Worm (Caenorhabditis elegans) whole organism, L4 larva: ENCODE data around the gene clec-218.

Experiments
- R02D3.7 ChIP-seq: fragments of 150-350 bp; sonication (generic microtip); optimal IDR thresholded peaks from 3 replicates; lab custom pipeline; 2014; ENCODE audit warnings: missing biosample characterization, missing genetic modification characterization
- T20F7.1 ChIP-seq: fragments of 200-800 bp; sonication (Bioruptor generic); optimal IDR thresholded peaks from 2 replicates; lab custom pipeline; 2018; ENCODE audit warnings: mild to moderate bottlenecking, missing genetic modification characterization, missing compliant biosample characterization
- Y105C5A.15 ChIP-seq: fragments of 200-800 bp; sonication (Bioruptor generic); IDR thresholded peaks from 2 replicates; pipeline ENCODE4 v1.3.6; 2022; ENCODE audit warnings: missing genetic modification characterization, missing compliant biosample characterization
- Y48G9A.11 ChIP-seq: fragments of 200-800 bp; sonication (Bioruptor generic); IDR thresholded peaks from 2 replicates; pipeline ENCODE4 v1.3.6; 2022; ENCODE audit warnings: missing genetic modification reagents, missing genetic modification characterization, missing compliant biosample characterization
- ZK546.5 ChIP-seq, 2 experiments: sonication (generic microtip); optimal IDR thresholded peaks; 2 replicates each; lab custom pipeline; 2017; ENCODE audit warnings: missing biosample characterization in 2 of 2, missing genetic modification characterization in 2 of 2
- aha-1 ChIP-seq: fragments of 150-350 bp; peaks from one replicate; lab custom pipeline; 2014; ENCODE audit warnings: missing biosample characterization, missing genetic modification characterization
- arid-1 ChIP-seq: fragments of 200-800 bp; sonication (Bioruptor generic); conservative IDR thresholded peaks from 2 replicates; pipeline ENCODE4 v1.3.6; 2022; ENCODE audit warnings: missing genetic modification reagents, missing genetic modification characterization, missing compliant biosample characterization
- ceh-62 ChIP-seq: sonication (generic microtip); optimal IDR thresholded peaks from 2 replicates; lab custom pipeline; 2017; ENCODE audit warnings: missing biosample characterization, missing genetic modification characterization
- ceh-82 ChIP-seq: sonication (generic microtip); optimal IDR thresholded peaks from 2 replicates; lab custom pipeline; 2017; ENCODE audit warnings: missing biosample characterization, missing genetic modification characterization
- daf-16 ChIP-seq, 3 experiments: sonication (generic microtip); optimal IDR thresholded peaks; 2 replicates each; lab custom pipeline; 2016 to 2017; ENCODE audit warnings: missing genetic modification characterization in 3 of 3, missing genetic modification reagents in 3 of 3, mild to moderate bottlenecking in 2 of 3, missing compliant biosample characterization in 2 of 3, missing biosample characterization in 1 of 3, moderate library complexity in 1 of 3
- duxl-1 ChIP-seq: sonication (generic microtip); optimal IDR thresholded peaks from 2 replicates; lab custom pipeline; 2016; ENCODE audit warnings: mild to moderate bottlenecking, missing genetic modification characterization, moderate library complexity, missing compliant biosample characterization; ENCODE audit not compliant: poor library complexity
- fkh-10 ChIP-seq: fragments of 150-350 bp; optimal IDR thresholded peaks from 2 replicates; lab custom pipeline; 2014; ENCODE audit warnings: missing biosample characterization, missing genetic modification reagents, missing genetic modification characterization
- fos-1 ChIP-seq: fragments of 150-350 bp; optimal IDR thresholded peaks from 2 replicates; lab custom pipeline; 2014; ENCODE audit warnings: missing biosample characterization, missing genetic modification characterization
- hif-1 ChIP-seq, 2 experiments: sonication (generic microtip); optimal IDR thresholded peaks; 2 replicates each; lab custom pipeline; 2016 to 2017; ENCODE audit warnings: missing compliant biosample characterization in 2 of 2, missing genetic modification characterization in 2 of 2, missing genetic modification reagents in 2 of 2, missing genotype in 2 of 2, mild to moderate bottlenecking in 1 of 2
- jun-1 ChIP-seq: fragments of 150-350 bp; optimal IDR thresholded peaks from 2 replicates; lab custom pipeline; 2014; ENCODE audit warnings: missing biosample characterization, missing genetic modification reagents, missing genetic modification characterization
- madf-9 ChIP-seq: fragments of 200-800 bp; sonication (Bioruptor generic); conservative IDR thresholded peaks from 2 replicates; pipeline ENCODE4 v1.3.6; 2022; ENCODE audit warnings: missing genetic modification reagents, missing genetic modification characterization, missing compliant biosample characterization
- mdt-29 ChIP-seq: fragments of 200-800 bp; sonication (Bioruptor generic); IDR thresholded peaks from 2 replicates; pipeline ENCODE4 v1.3.6; 2022; ENCODE audit warnings: missing genetic modification reagents, missing genetic modification characterization, missing compliant biosample characterization
- nhr-102 ChIP-seq: sonication (generic microtip); optimal IDR thresholded peaks from 2 replicates; lab custom pipeline; 2016; ENCODE audit warnings: mild to moderate bottlenecking, missing genetic modification characterization, moderate library complexity, missing compliant biosample characterization
- nhr-11 ChIP-seq: fragments of 150-350 bp; optimal IDR thresholded peaks from 2 replicates; lab custom pipeline; 2014; ENCODE audit warnings: missing biosample characterization, missing genetic modification characterization
- nhr-111 ChIP-seq: fragments of 200-800 bp; sonication (Bioruptor generic); optimal IDR thresholded peaks from 2 replicates; lab custom pipeline; 2018; ENCODE audit warnings: mild to moderate bottlenecking, missing genetic modification characterization, missing compliant biosample characterization
- nhr-41 ChIP-seq: fragments of 200-800 bp; sonication (Bioruptor generic); IDR thresholded peaks from 2 replicates; pipeline ENCODE4 v1.3.6; 2022; ENCODE audit warnings: missing genetic modification reagents, missing genetic modification characterization, missing compliant biosample characterization
- nhr-42 ChIP-seq: fragments of 200-800 bp; sonication (Bioruptor generic); IDR thresholded peaks from 2 replicates; pipeline ENCODE4 v1.3.6; 2022; ENCODE audit warnings: missing genetic modification characterization, missing compliant biosample characterization
- nhr-76 ChIP-seq: fragments of 150-350 bp; optimal IDR thresholded peaks from 2 replicates; lab custom pipeline; 2014; ENCODE audit warnings: missing biosample characterization, missing genetic modification characterization
- rbr-2 ChIP-seq: sonication (generic microtip); optimal IDR thresholded peaks from 2 replicates; lab custom pipeline; 2016; ENCODE audit warnings: missing genotype, missing genetic modification characterization, missing compliant biosample characterization
- snpc-1.2 ChIP-seq: fragments of 200-800 bp; sonication (Bioruptor generic); IDR thresholded peaks from 2 replicates; pipeline ENCODE4 v1.3.6; 2022; ENCODE audit warnings: missing genetic modification reagents, missing genetic modification characterization, missing compliant biosample characterization
- snpc-4 ChIP-seq: fragments of 150-350 bp; optimal IDR thresholded peaks from 2 replicates; lab custom pipeline; 2014; ENCODE audit warnings: missing biosample characterization, missing genetic modification characterization
- spr-3 ChIP-seq: fragments of 200-800 bp; sonication (Bioruptor generic); optimal IDR thresholded peaks from 2 replicates; lab custom pipeline; 2018; ENCODE audit warnings: mild to moderate bottlenecking, missing genetic modification characterization, missing compliant biosample characterization
- unc-62 ChIP-seq, 3 experiments: fragments of 150-350 bp in 1 of 3; sonication (generic microtip); optimal IDR thresholded peaks in 2 of 3; peaks in 1 of 3; 1 replicate in 1 of 3; 2 replicates in 2 of 3; lab custom pipeline; 2014 to 2017; ENCODE audit warnings: missing biosample characterization in 3 of 3, missing genetic modification characterization in 3 of 3, missing genetic modification reagents in 3 of 3, missing genotype in 1 of 3
- vab-7 ChIP-seq: fragments of 200-800 bp; sonication (Bioruptor generic); IDR thresholded peaks from 2 replicates; pipeline ENCODE4 v1.3.6; 2022; ENCODE audit warnings: missing genetic modification reagents, missing genetic modification characterization, missing compliant biosample characterization
- zag-1 ChIP-seq: fragments of 150-350 bp; optimal IDR thresholded peaks from 2 replicates; lab custom pipeline; 2014; ENCODE audit warnings: missing biosample characterization, missing genetic modification characterization
- zfp-3 ChIP-seq: fragments of 200-800 bp; sonication (Bioruptor generic); conservative IDR thresholded peaks from 2 replicates; pipeline ENCODE4 v1.3.6; 2022; ENCODE audit warnings: missing genetic modification reagents, missing genetic modification characterization, missing compliant biosample characterization
- zip-2 ChIP-seq: fragments of 150-350 bp; optimal IDR thresholded peaks from 2 replicates; lab custom pipeline; 2014; ENCODE audit warnings: missing biosample characterization, missing genetic modification characterization
- ztf-7 ChIP-seq: fragments of 150-350 bp; optimal IDR thresholded peaks from 2 replicates; lab custom pipeline; 2014; ENCODE audit warnings: missing biosample characterization, missing genetic modification characterization

Gene clec-218

DNA sequence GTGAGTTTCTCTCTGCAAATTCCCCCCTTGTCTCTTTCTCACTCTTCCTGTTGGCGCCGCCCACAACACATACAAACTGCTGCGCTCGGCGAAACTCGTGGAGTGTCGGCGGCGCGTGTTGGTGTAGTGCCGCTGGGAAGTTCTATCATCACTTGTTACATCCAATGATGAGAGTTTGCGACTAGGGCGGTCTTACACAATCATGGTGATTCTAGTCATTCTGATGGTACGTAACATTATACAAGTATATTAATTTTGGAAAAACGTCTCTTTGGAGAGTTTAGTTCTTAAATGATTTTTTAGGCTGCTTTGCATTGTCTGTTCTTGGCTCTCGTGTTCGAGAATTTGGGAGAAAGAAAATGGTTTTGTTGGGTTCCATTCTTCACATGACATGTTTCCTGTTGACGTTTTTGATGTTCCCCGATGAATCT, 41.2 kb downstream of the clec-218 start (continued):
- no peak for TF ChIP-seq zag-1 (tag; lab: Kevin White, UChicago)
- TF ChIP-seq duxl-1 (tag; lab: Kevin White, UChicago) = peak; percentile 95
- peak; percentile 95 for TF ChIP-seq snpc-4 (tag; lab: Kevin White, UChicago)

- TF ChIP-seq aha-1 (tag; lab: Kevin White, UChicago) = peak; percentile 94
- TF ChIP-seq jun-1 (tag; lab: Kevin White, UChicago) = no peak
- TF ChIP-seq nhr-102 (tag; lab: Kevin White, UChicago) = no peak
- no peak for TF ChIP-seq Y48G9A.11 (GFP tag; lab: Robert Waterston, UW)
Measured at ce11 chrV:8349950-8350349, 42.2 kb downstream of the clec-218 start.

DNA sequence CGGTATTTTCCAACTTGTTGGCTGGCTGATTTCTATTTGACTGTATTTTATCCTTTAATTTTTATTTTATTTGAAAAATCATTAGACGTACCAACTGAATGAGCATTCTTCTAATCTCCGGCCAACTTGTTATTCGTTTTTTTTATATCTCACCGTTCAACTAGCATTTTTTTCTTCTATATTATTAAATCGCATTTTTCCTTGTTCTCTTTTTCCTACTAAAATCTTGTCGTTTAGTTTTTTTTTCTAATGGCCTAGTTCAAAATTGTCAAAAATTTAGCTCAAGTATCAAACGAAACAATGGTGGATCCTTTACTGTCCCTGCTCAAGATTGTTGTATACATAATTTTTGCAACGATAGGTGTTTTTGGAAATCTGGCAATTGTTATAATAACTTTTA, 43.6 kb downstream of the clec-218 start, which contains the start of gene srsx-22:
Gene srsx-22, plus strand, starts transcription at position 301 of the 400 bp plus-strand sequence.
- TF ChIP-seq ceh-62 (tag; lab: Kevin White, UChicago) (no peak), ceh-82 (tag; lab: Kevin White, UChicago) (no peak), ZK546.5 (tag; optimal IDR thresholded peaks at IDR 0.05; lab: Kevin White, UChicago) (no peak), nhr-111 (no peak), mdt-29 (GFP tag; lab: Robert Waterston, UW) (no peak), unc-62 (GFP tag; optimal IDR thresholded peaks at IDR 0.05 in 1 of 2; lab: Kevin White, UChicago) (no peak), unc-62 (tag; optimal IDR thresholded peaks at IDR 0.05; lab: Kevin White, UChicago) (no peak), nhr-41 (no peak), zfp-3 (GFP tag; lab: Robert Waterston, UW) (no peak), nhr-42 (GFP tag; lab: Robert Waterston, UW) (no peak), vab-7 (no peak)

ce11 chrV:8355435-8356212, 47.9 kb downstream of the clec-218 start, which contains the start of gene mom-2:
mom-2 (plus strand) TSS chrV:8355988.
- TF ChIP-seq T20F7.1 (GFP tag; lab: Kevin White, UChicago) = no peak
- no peak for TF ChIP-seq hif-1 (tag; optimal IDR thresholded peaks at IDR 0.05; lab: Kevin White, UChicago)
- TF ChIP-seq ztf-7 (tag; lab: Kevin White, UChicago) = no peak
- TF ChIP-seq fos-1 (tag; lab: Kevin White, UChicago) = no peak
- TF ChIP-seq spr-3 (GFP tag; lab: Kevin White, UChicago) = no peak
- TF ChIP-seq arid-1 (GFP tag; lab: Robert Waterston, UW) = no peak
- TF ChIP-seq nhr-76 (tag; lab: Kevin White, UChicago) = no peak
- no peak for TF ChIP-seq daf-16 (GFP tag; optimal IDR thresholded peaks at IDR 0.05; lab: Kevin White, UChicago)
- TF ChIP-seq daf-16 (tag; optimal IDR thresholded peaks at IDR 0.05; lab: Kevin White, UChicago) = no peak
- no peak for TF ChIP-seq rbr-2 (tag; lab: Kevin White, UChicago)
- no peak for TF ChIP-seq snpc-1.2 (GFP tag; lab: Robert Waterston, UW)
- TF ChIP-seq Y105C5A.15 (GFP tag; lab: Robert Waterston, UW) = no peak
- TF ChIP-seq nhr-11 (tag; lab: Kevin White, UChicago) = no peak
- TF ChIP-seq fkh-10 (GFP tag; lab: Kevin White, UChicago) = no peak
- no peak for TF ChIP-seq R02D3.7 (tag; lab: Kevin White, UChicago)
- TF ChIP-seq madf-9 (GFP tag; lab: Robert Waterston, UW) = no peak
- no peak for TF ChIP-seq zip-2
- TF ChIP-seq, all 104 proteins: peak for 0
